Fruit fly (Drosophila melanogaster): ENCODE measurements around the gene CG31869.

The CG31869 gene

dm6 chr2L:10831590-10831989 lies 30.7 kb upstream of the CG31869 start:
- TF ChIP-seq tap (tag; optimal IDR thresholded peaks at IDR 0.05) (no peak), Ets65A (GFP tag) (peak; percentile 79), CG18476 (GFP tag; optimal IDR thresholded peaks at IDR 0.05) (no peak), Hmr (GFP tag; optimal IDR thresholded peaks at IDR 0.05) (no peak), HLH3B (GFP tag; IDR thresholded peaks at IDR 0.05) (no peak), PHDP (tag; optimal IDR thresholded peaks at IDR 0.05) (no peak)

DNA sequence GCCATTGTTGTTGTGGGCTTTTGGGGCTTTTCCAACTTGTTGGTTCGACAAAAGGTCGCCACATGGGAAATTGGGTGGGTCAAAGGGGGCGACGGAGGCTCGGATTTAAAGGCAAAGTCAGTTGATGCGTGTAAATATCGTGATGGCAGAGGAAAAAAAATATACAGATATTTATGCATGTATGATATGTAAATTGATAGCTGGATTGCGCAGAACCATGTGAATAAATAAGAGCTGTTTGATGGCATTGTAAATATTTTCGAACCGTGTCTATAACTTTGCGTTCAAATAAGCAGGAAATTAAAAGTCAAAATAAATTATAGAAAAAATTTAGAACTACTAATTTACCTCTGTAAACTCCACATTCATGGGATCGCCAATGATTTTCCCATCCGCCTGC lies 21.7 kb upstream of the CG31869 start:
- 0 out of 2 replicates have a peak, but pooled peaks have one; percentile 36 for TF ChIP-seq vvl (GFP tag; IDR thresholded peaks at IDR 0.05)
- TF ChIP-seq CG6765 (GFP tag; optimal IDR thresholded peaks at IDR 0.05) = peak; percentile 5
- TF ChIP-seq Hmr (GFP tag; optimal IDR thresholded peaks at IDR 0.05) = peak; percentile 51
- TF ChIP-seq sd (tag; optimal IDR thresholded peaks at IDR 0.05) = peak; percentile 31
- TF ChIP-seq CG6654 (GFP tag; optimal IDR thresholded peaks at IDR 0.05) = no peak
- no peak for TF ChIP-seq Myb (GFP tag; optimal IDR thresholded peaks at IDR 0.05)
- peak; percentile 38 for TF ChIP-seq CG5180 (GFP tag; optimal IDR thresholded peaks at IDR 0.05)
- TF ChIP-seq Atf6 (GFP tag; IDR thresholded peaks at IDR 0.05) = 0 out of 2 replicates have a peak, but pooled peaks have one; percentile 22
- no peak for TF ChIP-seq luna (GFP tag; optimal IDR thresholded peaks at IDR 0.05)
- no peak for TF ChIP-seq Dfd (GFP tag; optimal IDR thresholded peaks at IDR 0.05)
- TF ChIP-seq BtbVII (GFP tag; optimal IDR thresholded peaks at IDR 0.05) = peak; percentile 3
- TF ChIP-seq Jarid2 (GFP tag; optimal IDR thresholded peaks at IDR 0.05) = no peak
- TF ChIP-seq CG15514 (GFP tag; optimal IDR thresholded peaks at IDR 0.05) = peak; percentile 42
- TF ChIP-seq CG3281 (GFP tag; optimal IDR thresholded peaks at IDR 0.05) = peak; percentile 12
- no peak for TF ChIP-seq trh (GFP tag; optimal IDR thresholded peaks at IDR 0.05)
- TF ChIP-seq schlank (tag; optimal IDR thresholded peaks at IDR 0.05) = no peak
- TF ChIP-seq NC2α (GFP tag; optimal IDR thresholded peaks at IDR 0.05) = no peak
- no peak for TF ChIP-seq gt (GFP tag; IDR thresholded peaks at IDR 0.05)
- peak; percentile 28; the same call in 1 of the 2 replicates for TF ChIP-seq Rfx (GFP tag; IDR thresholded peaks at IDR 0.05)
- peak; percentile 3 for TF ChIP-seq CG10209 (GFP tag; optimal IDR thresholded peaks at IDR 0.05)
- TF ChIP-seq CG13624 (GFP tag; optimal IDR thresholded peaks at IDR 0.05) = no peak
- no peak for TF ChIP-seq CG17361 (GFP tag; IDR thresholded peaks at IDR 0.05)
- peak; percentile 67 for TF ChIP-seq Med (GFP tag)
- TF ChIP-seq bcd (GFP tag; optimal IDR thresholded peaks at IDR 0.05) = no peak
- no peak for TF ChIP-seq Drgx (GFP tag; IDR thresholded peaks at IDR 0.05)
- peak; percentile 46 for TF ChIP-seq CG18599 (GFP tag; optimal IDR thresholded peaks at IDR 0.05)
- peak; percentile 35 for TF ChIP-seq CG15011 (GFP tag; optimal IDR thresholded peaks at IDR 0.05)
- TF ChIP-seq lilli (GFP tag; optimal IDR thresholded peaks at IDR 0.05) = no peak
- no peak for TF ChIP-seq Gsc (GFP tag; IDR thresholded peaks at IDR 0.05)
- TF ChIP-seq lab (GFP tag; optimal IDR thresholded peaks at IDR 0.05) = peak; percentile 33
- peak; percentile 6 for TF ChIP-seq mirr (GFP tag; optimal IDR thresholded peaks at IDR 0.05)
- TF ChIP-seq Gug (GFP tag; IDR thresholded peaks at IDR 0.05) = no peak
- no peak for TF ChIP-seq HLH54F (GFP tag; optimal IDR thresholded peaks at IDR 0.05)
- peak; percentile 20 for TF ChIP-seq CG10543 (GFP tag; optimal IDR thresholded peaks at IDR 0.05)
- TF ChIP-seq CG2202 (tag; optimal IDR thresholded peaks at IDR 0.05) = no peak
- peak; percentile 5 for TF ChIP-seq CG13296 (GFP tag; optimal IDR thresholded peaks at IDR 0.05)
- TF ChIP-seq CG8388 (GFP tag; optimal IDR thresholded peaks at IDR 0.05) = no peak
- peak; percentile 12 for TF ChIP-seq CG6854 (GFP tag; optimal IDR thresholded peaks at IDR 0.05)
- TF ChIP-seq CG17186 (GFP tag; optimal IDR thresholded peaks at IDR 0.05) = no peak
- TF ChIP-seq h (optimal IDR thresholded peaks at IDR 0.05) = no peak
- peak; percentile 30 for TF ChIP-seq caup (GFP tag; optimal IDR thresholded peaks at IDR 0.05; ENCODE audit: severe bottlenecking)
- TF ChIP-seq psq (GFP tag; optimal IDR thresholded peaks at IDR 0.05) = no peak
- no peak for TF ChIP-seq Camta (GFP tag; optimal IDR thresholded peaks at IDR 0.05)
- TF ChIP-seq scrt (GFP tag; optimal IDR thresholded peaks at IDR 0.05) = peak; percentile 4
- peak; percentile 49 for TF ChIP-seq Meics (GFP tag; optimal IDR thresholded peaks at IDR 0.05)
